Fruit fly (Drosophila melanogaster): ENCODE results near the gene CG42374.

Gene CG42374

DNA sequence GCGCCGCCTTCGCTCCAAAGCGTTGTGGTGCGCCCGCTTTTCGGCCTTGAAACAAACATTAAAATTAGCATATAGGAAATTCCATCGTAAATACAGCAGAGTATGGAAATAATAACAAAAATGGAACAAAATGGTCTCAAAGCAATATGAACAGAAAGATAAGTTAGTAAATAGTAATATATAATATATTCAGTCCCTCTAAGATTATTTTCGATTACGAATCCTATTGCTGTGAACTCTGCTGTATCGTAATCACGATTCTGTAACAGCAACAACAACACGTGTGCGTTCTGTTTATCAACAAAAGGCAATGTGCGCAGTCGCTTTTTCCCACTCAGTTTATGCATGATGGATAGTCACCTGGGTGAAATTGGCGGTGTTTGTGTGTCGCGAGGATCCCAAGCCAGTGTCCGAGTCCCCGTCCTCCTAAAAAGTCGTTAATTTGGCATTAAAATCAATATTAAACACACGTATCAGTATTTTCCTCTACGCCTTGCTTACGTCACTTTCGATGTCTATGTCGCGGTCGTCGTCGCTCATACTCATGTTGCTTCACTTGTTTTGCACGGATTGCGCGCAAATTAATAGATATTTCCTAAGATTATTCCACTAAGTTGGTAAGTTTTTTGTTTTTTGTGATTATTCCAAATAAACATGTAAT is at the start of gene CG42374, which contains the start of gene Mettl5 (continued):
- TF ChIP-seq CG10959 (GFP tag; IDR thresholded peaks at IDR 0.05) (no peak), crp (GFP tag; optimal IDR thresholded peaks at IDR 0.05) (no peak), CG12769 (tag; optimal IDR thresholded peaks at IDR 0.05) (peak; percentile 64), CG18262 (tag; optimal IDR thresholded peaks at IDR 0.05) (peak; percentile 31), NfI (GFP tag; optimal IDR thresholded peaks at IDR 0.05) (peak; percentile 30), NFAT (GFP tag; IDR thresholded peaks at IDR 0.05) (no peak), CG43689 (GFP tag; IDR thresholded peaks at IDR 0.05) (no peak), Hand (GFP tag; optimal IDR thresholded peaks at IDR 0.05) (no peak), CG8290 (GFP tag; optimal IDR thresholded peaks at IDR 0.05) (no peak), CG8290 (tag; optimal IDR thresholded peaks at IDR 0.05) (peak in 1 of 2 experiments; percentile 52), CTCF (GFP tag; optimal IDR thresholded peaks at IDR 0.05) (no peak), sd (tag; optimal IDR thresholded peaks at IDR 0.05) (peak; percentile 27), CG1233 (GFP tag; optimal IDR thresholded peaks at IDR 0.05) (peak; percentile 47), CG16863 (GFP tag; optimal IDR thresholded peaks at IDR 0.05) (no peak), ERR (GFP tag; optimal IDR thresholded peaks at IDR 0.05) (no peak), MESR4 (GFP tag; optimal IDR thresholded peaks at IDR 0.05) (peak; percentile 25), run (tag; optimal IDR thresholded peaks at IDR 0.05) (no peak), CG3407 (GFP tag; optimal IDR thresholded peaks at IDR 0.05) (peak; percentile 7), CG11723 (GFP tag; optimal IDR thresholded peaks at IDR 0.05) (no peak), prd (optimal IDR thresholded peaks at IDR 0.05) (no peak), prd (GFP tag; IDR thresholded peaks at IDR 0.05) (peak; percentile 44; the same call in 1 of the 3 replicates), Lpt (GFP tag; optimal IDR thresholded peaks at IDR 0.05) (no peak), trem (tag; optimal IDR thresholded peaks at IDR 0.05) (no peak), knrl (GFP tag; IDR thresholded peaks at IDR 0.05; ENCODE audit: partially characterized antibody) (no peak), D19A (tag; optimal IDR thresholded peaks at IDR 0.05) (peak; percentile 32), CG11695 (GFP tag; IDR thresholded peaks at IDR 0.05) (peak; percentile 83), CG13424 (tag; optimal IDR thresholded peaks at IDR 0.05) (peak; percentile 9), fd96Cb (tag; optimal IDR thresholded peaks at IDR 0.05) (peak; percentile 44), ase (GFP tag; IDR thresholded peaks at IDR 0.05) (0 out of 3 replicates have a peak, but pooled peaks have one; percentile 50), z (GFP tag; IDR thresholded peaks at IDR 0.05) (no peak), Aef1 (GFP tag; IDR thresholded peaks at IDR 0.05) (peak; percentile 46; the same call in 2 of the 3 replicates), CG13123 (GFP tag; optimal IDR thresholded peaks at IDR 0.05) (no peak), dysf (GFP tag; IDR thresholded peaks at IDR 0.05) (peak; percentile 70), bcd (GFP tag; optimal IDR thresholded peaks at IDR 0.05) (peak; percentile 21), Rfx (GFP tag; IDR thresholded peaks at IDR 0.05) (peak; percentile 65), slbo (GFP tag; IDR thresholded peaks at IDR 0.05) (peak; percentile 56), B-H2 (GFP tag; optimal IDR thresholded peaks at IDR 0.05) (no peak), Pdp1 (GFP tag; optimal IDR thresholded peaks at IDR 0.05) (peak in 1 of 2 experiments; percentile 82), tap (tag; optimal IDR thresholded peaks at IDR 0.05) (peak; percentile 24), CG6765 (GFP tag; optimal IDR thresholded peaks at IDR 0.05) (peak; percentile 29), CG17359 (tag; optimal IDR thresholded peaks at IDR 0.05) (peak; percentile 45), Dp (GFP tag; optimal IDR thresholded peaks at IDR 0.05) (no peak), CG4360 (GFP tag; IDR thresholded peaks at IDR 0.05) (peak; percentile 91), salm (tag; optimal IDR thresholded peaks at IDR 0.05) (no peak), row (GFP tag; IDR thresholded peaks at IDR 0.05) (peak; percentile 29; the same call in 2 of the 3 replicates), hkb (optimal IDR thresholded peaks at IDR 0.05) (no peak), hkb (GFP tag; IDR thresholded peaks at IDR 0.05) (peak; percentile 82), maf-S (GFP tag; optimal IDR thresholded peaks at IDR 0.05) (no peak), CG6689 (GFP tag; IDR thresholded peaks at IDR 0.05) (peak; percentile 62; the same call in 1 of the 2 replicates), CG2120 (GFP tag; optimal IDR thresholded peaks at IDR 0.05) (peak; percentile 32), HLHmδ (GFP tag; optimal IDR thresholded peaks at IDR 0.05) (no peak)
